Fruit fly (Drosophila melanogaster): ENCODE data around the gene CG32391.

- TF ChIP-seq OdsH (GFP tag; optimal IDR thresholded peaks at IDR 0.05) (no peak), pan (optimal IDR thresholded peaks at IDR 0.05) (no peak), Hr78 (GFP tag; optimal IDR thresholded peaks at IDR 0.05) (no peak), Jra (GFP tag; optimal IDR thresholded peaks at IDR 0.05) (no peak), N (GFP tag; optimal IDR thresholded peaks at IDR 0.05) (no peak), foxo (GFP tag; optimal IDR thresholded peaks at IDR 0.05) (no peak), h (GFP tag; optimal IDR thresholded peaks at IDR 0.05) (no peak), HLH106 (tag; optimal IDR thresholded peaks at IDR 0.05) (no peak), psq (GFP tag; optimal IDR thresholded peaks at IDR 0.05) (no peak), sage (GFP tag; optimal IDR thresholded peaks at IDR 0.05) (no peak)
Measured at dm6 chr3L:7087347-7087746, 18.3 kb upstream of the CG32391 start.
